Worm (Caenorhabditis elegans) whole organism, late embryonic: ENCODE results near the gene ints-7.

Source experiments
- C08G9.2 ChIP-seq: sonication (generic microtip); optimal IDR thresholded peaks from 2 replicates; lab custom pipeline; 2016; ENCODE audit warnings: mild to moderate bottlenecking, missing genetic modification characterization, moderate library complexity, missing compliant biosample characterization
- K02D7.2 ChIP-seq: sonication (generic microtip); optimal IDR thresholded peaks from 2 replicates; lab custom pipeline; 2017; ENCODE audit warnings: mild to moderate bottlenecking, missing genetic modification characterization, missing compliant biosample characterization
- T23F11.4 ChIP-seq: fragments of 200-800 bp; sonication (Bioruptor generic); optimal IDR thresholded peaks from 2 replicates; lab custom pipeline; 2018; ENCODE audit warnings: mild to moderate bottlenecking, missing genetic modification characterization, missing compliant biosample characterization
- Y22D7AL.16 ChIP-seq: sonication (generic microtip); optimal IDR thresholded peaks from 2 replicates; lab custom pipeline; 2016; ENCODE audit warnings: missing genetic modification characterization, missing compliant biosample characterization
- ama-1 ChIP-seq: fragments of 150-350 bp; optimal IDR thresholded peaks from 2 replicates; lab custom pipeline; 2014
- ceh-14 ChIP-seq: sonication (generic microtip); optimal IDR thresholded peaks from 2 replicates; lab custom pipeline; 2016; ENCODE audit warnings: missing genotype, missing genetic modification characterization, missing compliant biosample characterization
- ceh-2 ChIP-seq: sonication (generic microtip); optimal IDR thresholded peaks from 2 replicates; lab custom pipeline; 2016; ENCODE audit warnings: missing genotype, missing genetic modification characterization, missing compliant biosample characterization
- ceh-31 ChIP-seq: sonication (generic microtip); optimal IDR thresholded peaks from 2 replicates; lab custom pipeline; 2016; ENCODE audit warnings: missing genetic modification characterization, missing compliant biosample characterization
- ceh-34 ChIP-seq: sonication (generic microtip); optimal IDR thresholded peaks from 2 replicates; lab custom pipeline; 2016; ENCODE audit warnings: mild to moderate bottlenecking, missing genetic modification characterization, missing compliant biosample characterization
- ceh-9 ChIP-seq: sonication (generic microtip); optimal IDR thresholded peaks from 2 replicates; lab custom pipeline; 2016; ENCODE audit warnings: mild to moderate bottlenecking, missing genetic modification characterization, inconsistent platforms, missing compliant biosample characterization
- che-1 ChIP-seq: sonication (generic microtip); optimal IDR thresholded peaks from 2 replicates; lab custom pipeline; 2016; ENCODE audit warnings: mild to moderate bottlenecking, missing genetic modification characterization, missing compliant biosample characterization
- dmd-4 ChIP-seq: sonication (generic microtip); optimal IDR thresholded peaks from 2 replicates; lab custom pipeline; 2016; ENCODE audit warnings: borderline replicate concordance, missing genetic modification characterization, missing compliant biosample characterization
- elt-2 ChIP-seq: sonication (generic microtip); optimal IDR thresholded peaks from 2 replicates; lab custom pipeline; 2016; ENCODE audit warnings: missing genetic modification reagents, missing genetic modification characterization, missing compliant biosample characterization
- ets-4 ChIP-seq: sonication (generic microtip); optimal IDR thresholded peaks from 2 replicates; lab custom pipeline; 2016; ENCODE audit warnings: missing genetic modification characterization, missing compliant biosample characterization
- eyg-1 ChIP-seq: sonication (generic microtip); optimal IDR thresholded peaks from 2 replicates; lab custom pipeline; 2016; ENCODE audit warnings: missing genotype, missing genetic modification characterization, missing compliant biosample characterization
- fkh-10 ChIP-seq: fragments of 150-350 bp; optimal IDR thresholded peaks from 2 replicates; lab custom pipeline; 2014; ENCODE audit warnings: missing biosample characterization, missing genetic modification reagents, missing genetic modification characterization
- hlh-30 ChIP-seq: sonication (generic microtip); optimal IDR thresholded peaks from 2 replicates; lab custom pipeline; 2017; ENCODE audit warnings: antibody characterized with exemption, missing genetic modification characterization, missing compliant biosample characterization; ENCODE audit not compliant: insufficient read depth
- hlh-8 ChIP-seq: sonication (generic microtip); optimal IDR thresholded peaks from 2 replicates; lab custom pipeline; 2016; ENCODE audit warnings: missing genotype, missing genetic modification characterization, missing compliant biosample characterization
- lin-11 ChIP-seq: fragments of 200-800 bp; sonication (Bioruptor generic); optimal IDR thresholded peaks from 2 replicates; lab custom pipeline; 2018; ENCODE audit warnings: mild to moderate bottlenecking, missing genetic modification characterization, missing compliant biosample characterization
- madf-2 ChIP-seq: sonication (generic microtip); optimal IDR thresholded peaks from 2 replicates; lab custom pipeline; 2017; ENCODE audit warnings: missing genetic modification characterization, missing compliant biosample characterization
- mec-3 ChIP-seq: sonication (generic microtip); optimal IDR thresholded peaks from 2 replicates; lab custom pipeline; 2016; ENCODE audit warnings: borderline replicate concordance, missing genetic modification characterization, missing compliant biosample characterization
- nfya-1 ChIP-seq: sonication (generic microtip); optimal IDR thresholded peaks from 2 replicates; lab custom pipeline; 2017; ENCODE audit warnings: missing genetic modification characterization, mild to moderate bottlenecking, missing compliant biosample characterization, antibody characterized with exemption, moderate library complexity
- nhr-11 ChIP-seq: fragments of 150-350 bp; optimal IDR thresholded peaks from 2 replicates; lab custom pipeline; 2014; ENCODE audit warnings: missing biosample characterization, missing genetic modification characterization
- odd-2 ChIP-seq: sonication (generic microtip); optimal IDR thresholded peaks from 2 replicates; lab custom pipeline; 2017; ENCODE audit warnings: antibody characterized with exemption, mild to moderate bottlenecking, missing genetic modification characterization, missing compliant biosample characterization
- ref-2 ChIP-seq: sonication (generic microtip); optimal IDR thresholded peaks from 2 replicates; lab custom pipeline; 2016; ENCODE audit warnings: missing genetic modification characterization, missing compliant biosample characterization
- sdc-2 ChIP-seq: sonication (generic microtip); optimal IDR thresholded peaks from 2 replicates; lab custom pipeline; 2016; ENCODE audit warnings: missing genotype, missing genetic modification characterization, missing compliant biosample characterization
- tbx-2 ChIP-seq: sonication (generic microtip); optimal IDR thresholded peaks from 2 replicates; lab custom pipeline; 2016; ENCODE audit warnings: missing genetic modification characterization, missing compliant biosample characterization
- ttx-3 ChIP-seq: sonication (generic microtip); optimal IDR thresholded peaks from 2 replicates; lab custom pipeline; 2016; ENCODE audit warnings: missing genetic modification reagents, missing genetic modification characterization, missing compliant biosample characterization
- unc-42 ChIP-seq: sonication (generic microtip); optimal IDR thresholded peaks from 2 replicates; lab custom pipeline; 2016; ENCODE audit warnings: missing genotype, missing genetic modification characterization, missing compliant biosample characterization
- unc-55 ChIP-seq: sonication (generic microtip); optimal IDR thresholded peaks from 2 replicates; lab custom pipeline; 2017; ENCODE audit warnings: missing biosample characterization, missing genetic modification reagents, missing genetic modification characterization
- unc-86 ChIP-seq: sonication (generic microtip); optimal IDR thresholded peaks from 2 replicates; lab custom pipeline; 2016; ENCODE audit warnings: missing genetic modification characterization, missing compliant biosample characterization

The ints-7 gene

DNA sequence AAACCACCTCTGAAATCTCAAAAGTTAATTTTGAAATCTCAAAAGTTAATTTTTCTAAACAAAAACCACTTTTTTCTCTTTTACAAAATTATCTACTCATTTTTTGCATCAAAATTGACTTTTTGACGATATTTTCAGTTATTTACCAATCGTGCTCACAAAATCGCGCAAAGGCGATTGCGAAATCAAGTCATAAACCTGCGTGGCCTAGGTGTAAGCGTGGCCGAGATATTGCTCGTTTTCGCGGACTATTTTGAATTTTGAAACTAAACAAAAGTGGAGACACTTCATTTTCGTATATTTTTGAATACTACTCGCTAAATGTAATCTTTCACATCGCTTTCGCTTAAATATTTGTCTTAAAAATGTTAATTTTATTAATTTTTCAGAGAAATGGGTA is 4.3 kb upstream of the ints-7 start, which contains the start of gene smc-6:
TSS of gene smc-6 (plus strand) at position 390 of the 400 bp plus-strand sequence.
- peak; percentile 4 for TF ChIP-seq unc-42 (tag; lab: Kevin White, UChicago)
- no peak for TF ChIP-seq fkh-10
- peak; percentile 39 for TF ChIP-seq ceh-31
- TF ChIP-seq sdc-2, result no peak
- TF ChIP-seq ceh-2 (tag; lab: Kevin White, UChicago), result peak; percentile 14
- TF ChIP-seq madf-2 (tag; lab: Kevin White, UChicago), result no peak
- TF ChIP-seq C08G9.2 (tag; lab: Kevin White, UChicago), result peak; percentile 20

DNA sequence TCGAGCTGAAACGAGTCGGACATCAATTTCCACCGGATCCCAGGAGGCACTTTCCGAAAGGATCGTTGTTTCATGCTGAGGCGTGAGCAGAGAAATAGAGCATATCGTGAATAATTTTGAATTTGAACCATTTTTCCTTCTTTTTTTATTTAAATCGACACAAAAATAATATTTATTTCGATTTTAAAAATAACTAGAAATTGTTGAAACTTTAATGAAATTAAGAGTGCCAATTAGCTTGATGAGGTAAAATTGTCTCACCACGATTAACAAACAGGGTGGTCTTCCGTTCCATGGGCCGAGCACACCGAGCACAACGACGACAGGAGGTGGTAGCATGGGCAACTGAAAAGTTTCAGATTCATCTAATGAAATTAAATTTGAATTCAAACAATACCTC is 5.7 kb downstream of the ints-7 start:
- TF ChIP-seq ama-1 (lab: Kevin White, UChicago) (no peak), ets-4 (tag; lab: Kevin White, UChicago) (no peak)

DNA sequence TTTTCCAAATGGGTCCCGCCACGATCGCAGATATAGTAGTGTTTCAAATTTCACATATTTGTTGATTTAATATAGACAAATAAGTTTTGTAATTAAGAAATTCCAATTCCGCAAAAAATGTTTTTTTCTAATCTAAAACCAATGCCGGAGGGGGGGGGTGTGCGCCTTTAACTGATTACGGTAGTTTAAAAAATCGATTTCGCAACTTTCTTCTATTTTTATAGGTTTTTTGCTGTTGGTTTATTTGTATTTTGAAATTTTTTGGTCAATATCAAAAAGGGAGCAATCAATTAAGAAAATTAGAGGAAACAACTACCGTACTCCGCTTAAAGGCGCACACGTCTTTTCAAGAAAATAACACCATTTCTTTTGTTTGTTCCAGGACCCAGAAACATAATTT is 8.9 kb downstream of the ints-7 start:
- TF ChIP-seq T23F11.4 (GFP tag; lab: Kevin White, UChicago) (no peak), K02D7.2 (tag; lab: Kevin White, UChicago) (no peak), che-1 (tag; lab: Kevin White, UChicago) (no peak), sdc-2 (no peak), unc-86 (tag; lab: Kevin White, UChicago) (no peak), ceh-9 (tag; lab: Kevin White, UChicago) (no peak)
- TF ChIP-seq, all 69 proteins: peak for 0

DNA sequence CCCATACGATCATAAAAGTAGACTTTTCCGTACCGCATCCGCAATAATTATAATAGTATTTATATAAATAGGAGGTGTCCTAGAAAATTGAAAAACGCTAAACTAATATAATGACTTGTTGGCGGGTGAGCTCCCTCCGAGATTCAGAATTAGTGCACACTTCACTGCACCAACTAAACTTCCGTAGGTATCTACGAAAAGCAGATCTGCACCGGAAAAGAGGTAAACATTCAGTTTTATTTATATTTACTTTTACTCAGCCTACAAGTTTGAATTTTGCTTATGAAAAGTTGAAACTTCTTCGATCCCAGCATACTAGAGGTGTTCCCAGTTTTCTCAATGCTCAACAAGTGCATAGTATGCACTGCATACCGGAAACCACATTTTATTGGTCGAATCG is 9.4 kb downstream of the ints-7 start, which contains the start of gene F07A11.1:
TSS of gene F07A11.1 (minus strand) at position 101 of the 400 bp plus-strand sequence.
- no peak for TF ChIP-seq hlh-8 (tag; lab: Kevin White, UChicago)
- TF ChIP-seq lin-11 (tag; lab: Kevin White, UChicago), result no peak
- TF ChIP-seq Y22D7AL.16 (tag; lab: Kevin White, UChicago), result no peak
- no peak for TF ChIP-seq ceh-14 (tag; lab: Kevin White, UChicago)
- no peak for TF ChIP-seq unc-55 (GFP tag; lab: Kevin White, UChicago)
- TF ChIP-seq ceh-9 (tag; lab: Kevin White, UChicago), result no peak
- no peak for TF ChIP-seq ref-2 (tag; lab: Kevin White, UChicago)
- TF ChIP-seq elt-2 (tag; lab: Kevin White, UChicago), result no peak
- TF ChIP-seq odd-2 (tag; lab: Kevin White, UChicago), result no peak
- TF ChIP-seq nhr-11 (tag; lab: Kevin White, UChicago), result no peak

DNA sequence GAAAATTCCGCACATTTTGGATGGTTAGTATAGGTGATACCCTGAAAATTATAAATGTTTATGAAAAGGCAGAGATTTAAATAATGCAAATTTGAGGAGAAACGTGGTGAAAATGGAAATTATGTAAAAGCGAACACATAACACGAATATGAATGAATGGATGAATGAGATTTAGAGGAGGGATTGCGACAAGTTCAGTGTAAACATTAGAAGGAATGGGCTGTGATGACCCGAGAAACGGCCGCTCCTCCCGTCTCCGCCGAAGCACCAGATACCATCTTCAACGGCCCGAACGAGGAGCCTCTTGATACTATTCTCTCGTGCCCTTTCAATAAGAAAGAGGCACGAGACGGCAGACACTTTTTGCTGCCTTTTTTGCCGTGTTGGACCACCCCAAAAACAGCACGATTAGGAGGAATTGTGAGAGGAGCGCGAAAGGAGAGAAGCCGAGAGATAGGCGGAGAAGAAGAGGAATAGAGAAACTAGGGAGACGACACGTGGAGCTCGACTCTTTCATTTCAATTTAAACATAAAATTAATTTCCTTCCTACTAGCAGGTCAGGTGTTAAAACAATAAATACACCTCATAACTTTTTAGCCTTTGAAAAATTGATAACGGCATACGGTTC is 12.8 kb downstream of the ints-7 start, which contains the start of gene gfat-1:
TSS of gene gfat-1 (minus strand) at position 51 of the 629 bp plus-strand sequence.
- TF ChIP-seq ceh-34 (tag; lab: Kevin White, UChicago) (no peak), unc-86 (tag; lab: Kevin White, UChicago) (no peak), hlh-8 (tag; lab: Kevin White, UChicago) (no peak), mec-3 (tag; lab: Kevin White, UChicago) (no peak), nfya-1 (tag; lab: Kevin White, UChicago) (peak; percentile 15), tbx-2 (tag; lab: Kevin White, UChicago) (peak; percentile 33), hlh-30 (tag; lab: Kevin White, UChicago) (peak; percentile 16), ceh-31 (peak; percentile 14), dmd-4 (tag; lab: Kevin White, UChicago) (no peak)
- TF ChIP-seq, all 69 proteins: peak for 4

DNA sequence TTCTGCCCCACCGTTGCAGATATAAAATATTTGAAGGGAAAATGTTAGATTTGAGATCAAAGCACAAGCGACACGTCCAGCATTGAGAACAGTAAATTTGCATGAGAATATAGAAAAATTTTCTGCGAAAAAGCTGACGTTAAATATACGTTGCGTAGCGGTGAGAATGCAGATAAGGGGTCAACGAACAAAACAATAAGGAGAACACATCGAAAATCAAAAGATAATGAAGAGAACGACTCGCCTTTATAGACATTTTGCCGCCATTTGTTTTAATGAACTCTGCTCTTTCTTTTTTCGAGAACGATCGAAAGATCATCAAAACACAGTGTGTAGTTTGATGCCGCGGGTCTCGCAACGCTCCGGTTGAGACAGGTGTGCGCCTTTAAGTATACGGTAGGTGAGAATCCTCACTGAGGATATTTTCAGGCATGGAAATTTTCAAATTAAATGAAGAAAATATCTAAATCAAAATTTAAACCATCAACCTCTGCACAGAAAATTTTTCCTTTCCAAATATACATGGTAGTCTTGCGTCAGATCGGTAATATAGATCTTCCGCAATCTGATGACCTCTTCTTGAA is 13.6 kb downstream of the ints-7 start:
- TF ChIP-seq ref-2 (tag; lab: Kevin White, UChicago), result no peak
- peak; percentile 49 for TF ChIP-seq elt-2 (tag; lab: Kevin White, UChicago)
- TF ChIP-seq eyg-1 (tag; lab: Kevin White, UChicago), result no peak
- no peak for TF ChIP-seq ttx-3 (tag; lab: Kevin White, UChicago)
- TF ChIP-seq, all 69 proteins: peak for 1
